Worm (Caenorhabditis elegans) whole organism, young adult: Measurements from ENCODE around the gene C06E1.7.

Experiments
- B0019.2 ChIP-seq: fragments of 200-800 bp; sonication (Bioruptor generic); conservative IDR thresholded peaks from 2 replicates; pipeline ENCODE4 v1.3.6; 2022; ENCODE audit warnings: missing genetic modification reagents, missing genetic modification characterization, missing compliant biosample characterization
- C06A6.2 ChIP-seq: fragments of 200-800 bp; sonication (Bioruptor generic); conservative IDR thresholded peaks from 2 replicates; pipeline ENCODE4 v1.3.6; 2022; ENCODE audit warnings: missing genetic modification characterization, missing compliant biosample characterization
- F33H1.4 ChIP-seq: fragments of 200-800 bp; sonication (Bioruptor generic); IDR thresholded peaks from 2 replicates; pipeline ENCODE4 v1.3.6; 2022; ENCODE audit warnings: missing genetic modification reagents, missing genetic modification characterization, missing compliant biosample characterization
- F55B11.4 ChIP-seq: sonication (generic microtip); optimal IDR thresholded peaks from 2 replicates; lab custom pipeline; 2016; ENCODE audit warnings: missing compliant biosample characterization, missing genetic modification characterization, borderline replicate concordance; ENCODE audit not compliant: insufficient read depth
- F57A8.1 ChIP-seq: fragments of 200-800 bp; sonication (Bioruptor generic); optimal IDR thresholded peaks from 2 replicates; lab custom pipeline; 2018; ENCODE audit warnings: mild to moderate bottlenecking, missing genetic modification characterization, moderate library complexity, missing compliant biosample characterization
- Y79H2A.3 ChIP-seq: fragments of 200-800 bp; sonication (Bioruptor generic); conservative IDR thresholded peaks from 2 replicates; pipeline ENCODE4 v1.3.6; 2022; ENCODE audit warnings: missing genetic modification reagents, missing genetic modification characterization, missing compliant biosample characterization
- ama-1 ChIP-seq, 3 experiments: fragments of 150-350 bp in 1 of 3; sonication (generic microtip) in 2 of 3; optimal IDR thresholded peaks; 2 replicates each; lab custom pipeline; 2014 to 2018; ENCODE audit warnings: missing biosample characterization in 2 of 3, missing genetic modification characterization in 2 of 3, missing genetic modification reagents in 2 of 3
- aptf-3 ChIP-seq: fragments of 200-800 bp; sonication (Bioruptor generic); IDR thresholded peaks from 2 replicates; pipeline ENCODE4 v1.3.6; 2022; ENCODE audit warnings: missing genetic modification characterization, missing compliant biosample characterization
- athp-1 ChIP-seq: sonication (generic microtip); optimal IDR thresholded peaks from 2 replicates; lab custom pipeline; 2017; ENCODE audit warnings: mild to moderate bottlenecking, missing genetic modification characterization, missing compliant biosample characterization
- attf-6 ChIP-seq: fragments of 200-800 bp; sonication (Bioruptor generic); IDR thresholded peaks from 2 replicates; pipeline ENCODE4 v1.3.6; 2022; ENCODE audit warnings: missing genetic modification reagents, missing genetic modification characterization, missing compliant biosample characterization
- cebp-2 ChIP-seq: fragments of 200-800 bp; sonication (Bioruptor generic); IDR thresholded peaks from 2 replicates; pipeline ENCODE4 v1.3.6; 2022; ENCODE audit warnings: missing genetic modification characterization, missing compliant biosample characterization
- ceh-27 ChIP-seq: fragments of 200-800 bp; sonication (Bioruptor generic); optimal IDR thresholded peaks from 2 replicates; lab custom pipeline; 2018; ENCODE audit warnings: mild to moderate bottlenecking, missing genetic modification characterization, moderate library complexity, missing compliant biosample characterization
- ceh-91 ChIP-seq: fragments of 200-800 bp; sonication (Bioruptor generic); IDR thresholded peaks from 2 replicates; pipeline ENCODE4 v1.3.6; 2022; ENCODE audit warnings: missing genetic modification reagents, missing genetic modification characterization, missing compliant biosample characterization
- dox-1 ChIP-seq: fragments of 200-800 bp; sonication (Bioruptor generic); IDR thresholded peaks from 2 replicates; pipeline ENCODE4 v1.3.6; 2022; ENCODE audit warnings: missing genetic modification reagents, missing genetic modification characterization, missing compliant biosample characterization
- egl-18 ChIP-seq: fragments of 200-800 bp; sonication (Bioruptor generic); IDR thresholded peaks from 2 replicates; pipeline ENCODE4 v1.3.6; 2022; ENCODE audit warnings: missing genetic modification reagents, missing genetic modification characterization, missing compliant biosample characterization
- egl-44 ChIP-seq: fragments of 200-800 bp; sonication (Bioruptor generic); IDR thresholded peaks from 2 replicates; pipeline ENCODE4 v1.3.6; 2022; ENCODE audit warnings: missing genetic modification reagents, missing genetic modification characterization, missing compliant biosample characterization
- egrh-3 ChIP-seq: fragments of 200-800 bp; sonication (Bioruptor generic); IDR thresholded peaks from 2 replicates; pipeline ENCODE4 v1.3.6; 2022; ENCODE audit warnings: missing genetic modification reagents, missing genetic modification characterization, missing compliant biosample characterization
- ekl-4 ChIP-seq: fragments of 200-800 bp; sonication (Bioruptor generic); IDR thresholded peaks from 2 replicates; pipeline ENCODE4 v1.3.6; 2022; ENCODE audit warnings: missing genetic modification reagents, missing genetic modification characterization, missing compliant biosample characterization
- ets-4 ChIP-seq: fragments of 200-800 bp; sonication (Bioruptor generic); optimal IDR thresholded peaks from 2 replicates; lab custom pipeline; 2018; ENCODE audit warnings: mild to moderate bottlenecking, missing genetic modification characterization, missing compliant biosample characterization
- gei-17 ChIP-seq: fragments of 200-800 bp; sonication (Bioruptor generic); optimal IDR thresholded peaks from 2 replicates; lab custom pipeline; 2018; ENCODE audit warnings: mild to moderate bottlenecking, missing genetic modification characterization, missing compliant biosample characterization
- him-1 ChIP-seq: sonication (generic microtip); optimal IDR thresholded peaks from 2 replicates; lab custom pipeline; 2016; ENCODE audit warnings: missing genotype, missing genetic modification reagents, missing genetic modification characterization, missing compliant biosample characterization
- hlh-26 ChIP-seq: fragments of 200-800 bp; sonication (Bioruptor generic); conservative IDR thresholded peaks from 2 replicates; pipeline ENCODE4 v1.3.6; 2022; ENCODE audit warnings: missing genetic modification reagents, missing genetic modification characterization, missing compliant biosample characterization
- lag-1 ChIP-seq: fragments of 200-800 bp; sonication (Bioruptor generic); IDR thresholded peaks from 2 replicates; pipeline ENCODE4 v1.3.6; 2022; ENCODE audit warnings: missing genetic modification reagents, missing genetic modification characterization, missing compliant biosample characterization
- madf-6 ChIP-seq: fragments of 200-800 bp; sonication (Bioruptor generic); IDR thresholded peaks from 2 replicates; pipeline ENCODE4 v1.3.6; 2022; ENCODE audit warnings: missing genetic modification reagents, missing genetic modification characterization, missing compliant biosample characterization
- mes-4 ChIP-seq: sonication (generic microtip); optimal IDR thresholded peaks from 2 replicates; lab custom pipeline; 2016; ENCODE audit warnings: missing genotype, missing genetic modification characterization, missing compliant biosample characterization
- mxl-1 ChIP-seq: sonication (generic microtip); optimal IDR thresholded peaks from 2 replicates; lab custom pipeline; 2016; ENCODE audit warnings: missing genetic modification characterization, missing compliant biosample characterization
- nhr-120 ChIP-seq: fragments of 200-800 bp; sonication (Bioruptor generic); IDR thresholded peaks from 2 replicates; pipeline ENCODE4 v1.3.6; 2022; ENCODE audit warnings: missing genetic modification characterization, missing compliant biosample characterization
- nhr-80 ChIP-seq: sonication (generic microtip); optimal IDR thresholded peaks from 2 replicates; lab custom pipeline; 2016; ENCODE audit warnings: missing genetic modification characterization, missing compliant biosample characterization
- nhr-90 ChIP-seq: sonication (generic microtip); optimal IDR thresholded peaks from 2 replicates; lab custom pipeline; 2016; ENCODE audit warnings: missing genotype, mild to moderate bottlenecking, missing genetic modification characterization, missing compliant biosample characterization
- pha-4 ChIP-seq: fragments of 150-350 bp; sonication (generic microtip); optimal IDR thresholded peaks from 2 replicates; lab custom pipeline; 2014; ENCODE audit warnings: missing biosample characterization, missing genetic modification reagents, missing genetic modification characterization
- rec-8 ChIP-seq, 2 experiments: sonication (generic microtip); optimal IDR thresholded peaks; 2 replicates each; lab custom pipeline; 2016; ENCODE audit warnings: mild to moderate bottlenecking in 2 of 2, missing genetic modification characterization in 2 of 2, missing genetic modification reagents in 2 of 2, missing genotype in 2 of 2, missing biosample characterization in 1 of 2, missing compliant biosample characterization in 1 of 2, moderate library complexity in 1 of 2
- snpc-1.1 ChIP-seq: sonication (generic microtip); optimal IDR thresholded peaks from 2 replicates; lab custom pipeline; 2017; ENCODE audit warnings: missing genetic modification characterization, mild to moderate bottlenecking, missing compliant biosample characterization, antibody characterized with exemption, moderate library complexity, missing genotype, missing genetic modification reagents; ENCODE audit not compliant: insufficient read depth
- snpc-1.3 ChIP-seq: sonication (generic microtip); optimal IDR thresholded peaks from 2 replicates; lab custom pipeline; 2017; ENCODE audit warnings: missing genetic modification characterization, mild to moderate bottlenecking, missing compliant biosample characterization, antibody characterized with exemption, moderate library complexity, missing genotype, missing genetic modification reagents; ENCODE audit not compliant: insufficient read depth
- snpc-4 ChIP-seq, 5 experiments: fragments of 150-350 bp in 1 of 5; sonication (generic microtip) in 4 of 5; optimal IDR thresholded peaks; 2 replicates each; lab custom pipeline; 2014 to 2018; ENCODE audit warnings: missing genetic modification characterization in 5 of 5, missing biosample characterization in 3 of 5, antibody characterized with exemption in 2 of 5, mild to moderate bottlenecking in 2 of 5, missing compliant biosample characterization in 2 of 5, missing genotype in 2 of 5, moderate library complexity in 2 of 5, missing genetic modification reagents in 1 of 5
- sptf-2 ChIP-seq: fragments of 200-800 bp; sonication (Bioruptor generic); optimal IDR thresholded peaks from 2 replicates; lab custom pipeline; 2018; ENCODE audit warnings: mild to moderate bottlenecking, missing genetic modification characterization, missing compliant biosample characterization
- tbp1 ChIP-seq: fragments of 200-800 bp; sonication (Bioruptor generic); optimal IDR thresholded peaks from 2 replicates; lab custom pipeline; 2018; ENCODE audit warnings: mild to moderate bottlenecking, missing genetic modification characterization, missing compliant biosample characterization
- zim-3 ChIP-seq: sonication (generic microtip); optimal IDR thresholded peaks from 2 replicates; lab custom pipeline; 2017; ENCODE audit warnings: mild to moderate bottlenecking, missing genetic modification characterization, moderate library complexity, missing compliant biosample characterization
- ztf-18 ChIP-seq: sonication (generic microtip); optimal IDR thresholded peaks from 2 replicates; lab custom pipeline; 2016; ENCODE audit warnings: missing genotype, mild to moderate bottlenecking, missing genetic modification characterization, missing compliant biosample characterization
- ztf-22 ChIP-seq: fragments of 200-800 bp; sonication (Bioruptor generic); optimal IDR thresholded peaks from 2 replicates; lab custom pipeline; 2018; ENCODE audit warnings: mild to moderate bottlenecking, missing genetic modification characterization, moderate library complexity, missing compliant biosample characterization
- ztf-28 ChIP-seq: fragments of 200-800 bp; sonication (Bioruptor generic); IDR thresholded peaks from 2 replicates; pipeline ENCODE4 v1.3.6; 2022; ENCODE audit warnings: missing genetic modification reagents, missing genetic modification characterization, missing compliant biosample characterization

The C06E1.7 gene

ce11 chrIII:8571845-8572244, 21.7 kb downstream of the C06E1.7 start:
- no peak for TF ChIP-seq snpc-1.1 (tag; lab: Kevin White, UChicago)
- TF ChIP-seq nhr-80 (tag; lab: Kevin White, UChicago), result no peak
- no peak for TF ChIP-seq ztf-28 (GFP tag; lab: Robert Waterston, UW)
- TF ChIP-seq zim-3 (tag; lab: Kevin White, UChicago), result no peak
- TF ChIP-seq gei-17, result no peak
- no peak for TF ChIP-seq madf-6 (GFP tag; lab: Robert Waterston, UW)
- TF ChIP-seq hlh-26, result no peak
- TF ChIP-seq dox-1 (GFP tag; lab: Robert Waterston, UW), result no peak
- no peak for TF ChIP-seq ets-4 (GFP tag; lab: Kevin White, UChicago)
- no peak for TF ChIP-seq athp-1 (tag; lab: Kevin White, UChicago)
- no peak for TF ChIP-seq sptf-2 (GFP tag; lab: Kevin White, UChicago)
- TF ChIP-seq B0019.2 (GFP tag; lab: Robert Waterston, UW), result no peak
- TF ChIP-seq egl-18, result no peak
- TF ChIP-seq snpc-4 (GFP tag; optimal IDR thresholded peaks at IDR 0.05; lab: Kevin White, UChicago), result no peak
- no peak for TF ChIP-seq snpc-4 (tag; optimal IDR thresholded peaks at IDR 0.05; lab: Kevin White, UChicago)
- TF ChIP-seq ama-1 (optimal IDR thresholded peaks at IDR 0.05; lab: Kevin White, UChicago), result no peak
- TF ChIP-seq ama-1 (GFP tag; optimal IDR thresholded peaks at IDR 0.05; lab: Kevin White, UChicago), result no peak
- TF ChIP-seq ekl-4 (GFP tag; lab: Robert Waterston, UW), result no peak
- TF ChIP-seq C06A6.2 (GFP tag; lab: Robert Waterston, UW), result no peak
- TF ChIP-seq cebp-2 (GFP tag; lab: Robert Waterston, UW), result no peak
- no peak for TF ChIP-seq aptf-3
- no peak for TF ChIP-seq ztf-18

DNA sequence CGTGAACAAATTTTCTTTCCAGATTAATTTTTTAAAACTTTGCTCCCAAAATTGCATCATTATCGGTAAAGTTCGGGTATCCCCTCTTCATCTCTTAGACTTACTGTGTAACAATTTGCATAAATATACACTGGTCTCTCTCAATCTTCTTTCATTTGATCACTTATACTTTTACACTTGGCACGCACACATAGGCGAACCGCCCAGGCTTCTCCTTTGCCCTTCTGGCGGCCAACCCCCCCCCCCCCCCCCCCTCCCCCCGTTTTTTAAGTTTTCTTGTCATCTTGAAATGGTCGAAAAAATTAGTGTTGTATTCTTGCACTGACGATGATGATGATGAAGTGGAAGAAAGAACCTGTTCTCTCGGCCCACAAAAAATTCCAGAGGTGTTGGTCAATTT, 23.2 kb downstream of the C06E1.7 start:
- TF ChIP-seq pha-4 (tag; lab: Kevin White, UChicago), result no peak
- TF ChIP-seq mxl-1 (tag; lab: Kevin White, UChicago), result no peak
- TF ChIP-seq egrh-3, result peak; percentile 72; the same call in 1 of the 2 replicates
- TF ChIP-seq ceh-27, result no peak
- TF ChIP-seq, all 124 proteins: peak for 1

- TF ChIP-seq egl-44 (no peak), attf-6 (GFP tag; lab: Robert Waterston, UW) (no peak), ceh-27 (no peak), lag-1 (no peak)
- TF ChIP-seq, all 124 proteins: peak for 0
Measured at ce11 chrIII:8564372-8564771, 29.1 kb downstream of the C06E1.7 start.

ce11 chrIII:8560836-8561235, 32.7 kb downstream of the C06E1.7 start, which contains the start of gene acdh-6:
Gene acdh-6 (plus strand): TSS chrIII:8561136.
- TF ChIP-seq ztf-22 (GFP tag; lab: Kevin White, UChicago) (no peak), rec-8 (tag; optimal IDR thresholded peaks at IDR 0.05; lab: Kevin White, UChicago) (no peak), F57A8.1 (GFP tag; lab: Kevin White, UChicago) (no peak), ztf-28 (GFP tag; lab: Robert Waterston, UW) (no peak), snpc-1.3 (tag; lab: Kevin White, UChicago) (no peak), nhr-120 (no peak), F55B11.4 (no peak), mes-4 (no peak), him-1 (no peak), F33H1.4 (no peak), ceh-91 (no peak), snpc-1.1 (tag; lab: Kevin White, UChicago) (no peak), nhr-90 (tag; lab: Kevin White, UChicago) (no peak), tbp1 (GFP tag; lab: Kevin White, UChicago) (no peak), Y79H2A.3 (GFP tag; lab: Robert Waterston, UW) (no peak)
- TF ChIP-seq, all 124 proteins: peak for 0
